Worm (Caenorhabditis elegans) whole organism, L3 larva: Measurements from ENCODE around the gene Y51A2B.6.

Source experiments
- R02D3.7 ChIP-seq: fragments of 150-350 bp; optimal IDR thresholded peaks from 2 replicates; lab custom pipeline; 2014; ENCODE audit warnings: missing biosample characterization, missing genetic modification characterization
- ZK546.5 ChIP-seq: sonication (generic microtip); optimal IDR thresholded peaks from 2 replicates; lab custom pipeline; 2017; ENCODE audit warnings: missing biosample characterization, missing genetic modification characterization
- ceh-28 ChIP-seq: fragments of 150-350 bp; optimal IDR thresholded peaks from 2 replicates; lab custom pipeline; 2014; ENCODE audit warnings: missing biosample characterization, missing genetic modification reagents, missing genetic modification characterization
- elt-2 ChIP-seq: sonication (generic microtip); optimal IDR thresholded peaks from 2 replicates; lab custom pipeline; 2016; ENCODE audit warnings: missing genetic modification reagents, mild to moderate bottlenecking, missing genetic modification characterization, missing compliant biosample characterization
- jun-1 ChIP-seq: fragments of 150-350 bp; optimal IDR thresholded peaks from 2 replicates; lab custom pipeline; 2014; ENCODE audit warnings: missing biosample characterization, missing genetic modification reagents, missing genetic modification characterization
- lin-15B ChIP-seq: fragments of 150-350 bp; optimal IDR thresholded peaks from 2 replicates; lab custom pipeline; 2014; ENCODE audit warnings: missing biosample characterization, missing genetic modification characterization
- mdl-1 ChIP-seq: fragments of 150-350 bp; optimal IDR thresholded peaks from 2 replicates; lab custom pipeline; 2014; ENCODE audit warnings: missing biosample characterization, missing genetic modification characterization
- nhr-67 ChIP-seq: fragments of 150-350 bp; optimal IDR thresholded peaks from 2 replicates; lab custom pipeline; 2014; ENCODE audit warnings: missing biosample characterization, missing genetic modification characterization
- nhr-76 ChIP-seq: fragments of 150-350 bp; sonication (generic microtip); optimal IDR thresholded peaks from 5 replicates; lab custom pipeline; 2014; ENCODE audit warnings: missing biosample characterization, missing genetic modification characterization
- snpc-4 ChIP-seq: fragments of 150-350 bp; optimal IDR thresholded peaks from 2 replicates; lab custom pipeline; 2014; ENCODE audit warnings: missing biosample characterization, missing genetic modification characterization
- tbx-2 ChIP-seq: sonication (generic microtip); optimal IDR thresholded peaks from 2 replicates; lab custom pipeline; 2016; ENCODE audit warnings: mild to moderate bottlenecking, missing genetic modification characterization, missing compliant biosample characterization
- ztf-11 ChIP-seq: fragments of 150-350 bp; optimal IDR thresholded peaks from 2 replicates; lab custom pipeline; 2014; ENCODE audit warnings: missing biosample characterization, missing genetic modification characterization

DNA sequence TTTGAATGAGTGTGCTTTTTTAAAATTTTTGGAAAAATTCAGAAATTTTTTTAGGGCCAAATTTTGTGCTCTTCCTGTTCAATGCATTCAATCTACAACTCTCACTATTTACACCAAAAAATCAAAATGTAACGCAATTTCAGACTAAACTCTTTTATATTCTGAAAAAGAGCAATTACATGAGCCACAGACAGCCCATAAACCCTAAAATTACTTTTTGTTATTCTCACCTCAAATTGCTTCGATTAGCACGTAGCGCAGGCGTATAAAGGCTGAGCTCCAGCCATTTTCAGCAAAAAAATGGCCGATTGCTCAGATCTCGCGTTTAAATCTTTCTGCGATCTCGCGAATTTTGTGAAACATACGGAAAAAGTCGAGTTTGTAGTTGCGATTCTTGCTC, 37.3 kb upstream of the Y51A2B.6 start, which contains the start of gene srw-82:
- TF ChIP-seq elt-2 (tag; lab: Kevin White, UChicago) (no peak), ztf-11 (no peak), jun-1 (tag; lab: Kevin White, UChicago) (no peak), nhr-76 (tag; lab: Kevin White, UChicago) (no peak), snpc-4 (tag; lab: Kevin White, UChicago) (no peak), nhr-67 (tag; lab: Kevin White, UChicago) (no peak), ceh-28 (no peak), mdl-1 (tag; lab: Kevin White, UChicago) (no peak), R02D3.7 (tag; lab: Kevin White, UChicago) (no peak), lin-15B (tag; lab: Kevin White, UChicago) (no peak), ZK546.5 (no peak), tbx-2 (tag; lab: Kevin White, UChicago) (no peak)
